Worm (Caenorhabditis elegans) whole organism, midembryonic: Measurements from ENCODE around the gene Y49A3A.3.

Experiments
- T22C8.4 ChIP-seq: fragments of 200-800 bp; sonication (Bioruptor generic); IDR thresholded peaks from 2 replicates; pipeline ENCODE4 v1.3.6; 2022; ENCODE audit warnings: missing genetic modification characterization, missing compliant biosample characterization
- cog-1 ChIP-seq: sonication (generic microtip); optimal IDR thresholded peaks from 2 replicates; lab custom pipeline; 2016; ENCODE audit warnings: missing genetic modification characterization, missing compliant biosample characterization
- flt-1 ChIP-seq: fragments of 200-800 bp; sonication (Bioruptor generic); IDR thresholded peaks from 2 replicates; pipeline ENCODE4 v1.3.6; 2022; ENCODE audit warnings: missing genetic modification characterization, missing compliant biosample characterization
- klf-2 ChIP-seq: fragments of 200-800 bp; sonication (Bioruptor generic); conservative IDR thresholded peaks from 2 replicates; pipeline ENCODE4 v1.3.6; 2022; ENCODE audit warnings: missing genetic modification reagents, missing genetic modification characterization, missing compliant biosample characterization
- med-1 ChIP-seq: sonication (generic microtip); optimal IDR thresholded peaks from 2 replicates; lab custom pipeline; 2017; ENCODE audit warnings: missing genetic modification characterization, mild to moderate bottlenecking, missing compliant biosample characterization, antibody characterized with exemption, missing genetic modification reagents; ENCODE audit not compliant: insufficient read depth
- ref-1 ChIP-seq: fragments of 200-800 bp; sonication (Bioruptor generic); conservative IDR thresholded peaks from 2 replicates; pipeline ENCODE4 v1.3.6; 2022; ENCODE audit warnings: missing genetic modification reagents, missing genetic modification characterization, missing compliant biosample characterization
- tab-1 ChIP-seq: fragments of 200-800 bp; sonication (Bioruptor generic); IDR thresholded peaks from 2 replicates; pipeline ENCODE4 v1.3.6; 2022; ENCODE audit warnings: missing genetic modification characterization, missing compliant biosample characterization
- ztf-23 ChIP-seq: fragments of 200-800 bp; sonication (Bioruptor generic); IDR thresholded peaks from 2 replicates; pipeline ENCODE4 v1.3.6; 2022; ENCODE audit warnings: missing genetic modification reagents, missing genetic modification characterization, missing compliant biosample characterization
- ztf-29 ChIP-seq: fragments of 200-800 bp; sonication (Bioruptor generic); IDR thresholded peaks from 2 replicates; pipeline ENCODE4 v1.3.6; 2022; ENCODE audit warnings: missing genetic modification reagents, missing genetic modification characterization, missing compliant biosample characterization

Y49A3A.3 gene

ce11 chrV:14391830-14392229 is 37.6 kb downstream of the Y49A3A.3 start, which contains the start of gene C15H11.10:
TSS of gene C15H11.10 (plus strand) at chrV:14392130.
- no peak for TF ChIP-seq med-1 (GFP tag; lab: Kevin White, UChicago)
- no peak for TF ChIP-seq klf-2
- no peak for TF ChIP-seq cog-1 (tag; lab: Kevin White, UChicago)

ce11 chrV:14393504-14393903 is 39.3 kb downstream of the Y49A3A.3 start, which contains the start of gene C15H11.1:
TSS of gene C15H11.1 (plus strand) at chrV:14393804.
- TF ChIP-seq ztf-23 (no peak), ref-1 (GFP tag; lab: Robert Waterston, UW) (no peak), med-1 (GFP tag; lab: Kevin White, UChicago) (no peak), T22C8.4 (GFP tag; lab: Robert Waterston, UW) (no peak), flt-1 (GFP tag; lab: Robert Waterston, UW) (no peak), cog-1 (tag; lab: Kevin White, UChicago) (no peak), klf-2 (no peak), ztf-29 (GFP tag; lab: Robert Waterston, UW) (no peak), tab-1 (GFP tag; lab: Robert Waterston, UW) (no peak)

ce11 chrV:14394743-14395142 is 40.5 kb downstream of the Y49A3A.3 start, which contains the start of gene C15H11.13:
TSS of gene C15H11.13 (plus strand) at chrV:14395043.
- TF ChIP-seq med-1 (GFP tag; lab: Kevin White, UChicago) (no peak), T22C8.4 (GFP tag; lab: Robert Waterston, UW) (no peak), cog-1 (tag; lab: Kevin White, UChicago) (no peak), ztf-29 (GFP tag; lab: Robert Waterston, UW) (no peak), ztf-23 (no peak), tab-1 (GFP tag; lab: Robert Waterston, UW) (no peak), klf-2 (no peak)

ce11 chrV:14396123-14396669 is 42.0 kb downstream of the Y49A3A.3 start:
- TF ChIP-seq ztf-23 (no peak), tab-1 (GFP tag; lab: Robert Waterston, UW) (no peak), klf-2 (no peak), flt-1 (GFP tag; lab: Robert Waterston, UW) (no peak), ref-1 (GFP tag; lab: Robert Waterston, UW) (no peak), T22C8.4 (GFP tag; lab: Robert Waterston, UW) (no peak), ztf-29 (GFP tag; lab: Robert Waterston, UW) (no peak), cog-1 (tag; lab: Kevin White, UChicago) (no peak), med-1 (GFP tag; lab: Kevin White, UChicago) (no peak)
